Worm (Caenorhabditis elegans) whole organism, L4 larva: Measurements from ENCODE around the gene F07G6.8.

Experiments
- ZK546.5 ChIP-seq, 2 experiments: sonication (generic microtip); optimal IDR thresholded peaks; 2 replicates each; lab custom pipeline; 2017; ENCODE audit warnings: missing biosample characterization in 2 of 2, missing genetic modification characterization in 2 of 2
- hlh-30 ChIP-seq: sonication (generic microtip); optimal IDR thresholded peaks from 2 replicates; lab custom pipeline; 2017; ENCODE audit warnings: antibody characterized with exemption, mild to moderate bottlenecking, missing genetic modification characterization, missing compliant biosample characterization; ENCODE audit not compliant: insufficient read depth
- madf-9 ChIP-seq: fragments of 200-800 bp; sonication (Bioruptor generic); conservative IDR thresholded peaks from 2 replicates; pipeline ENCODE4 v1.3.6; 2022; ENCODE audit warnings: missing genetic modification reagents, missing genetic modification characterization, missing compliant biosample characterization
- nhr-11 ChIP-seq: fragments of 150-350 bp; optimal IDR thresholded peaks from 2 replicates; lab custom pipeline; 2014; ENCODE audit warnings: missing biosample characterization, missing genetic modification characterization
- nhr-25 ChIP-seq: sonication (generic microtip); optimal IDR thresholded peaks from 2 replicates; lab custom pipeline; 2017; ENCODE audit warnings: missing genetic modification characterization, mild to moderate bottlenecking, missing compliant biosample characterization, antibody characterized with exemption, moderate library complexity, borderline replicate concordance; ENCODE audit not compliant: insufficient read depth
- nhr-48 ChIP-seq: sonication (generic microtip); optimal IDR thresholded peaks from 2 replicates; lab custom pipeline; 2016; ENCODE audit warnings: mild to moderate bottlenecking, missing genetic modification characterization, missing compliant biosample characterization
- nhr-76 ChIP-seq: fragments of 150-350 bp; optimal IDR thresholded peaks from 2 replicates; lab custom pipeline; 2014; ENCODE audit warnings: missing biosample characterization, missing genetic modification characterization
- spr-1 ChIP-seq: sonication (generic microtip); optimal IDR thresholded peaks from 2 replicates; lab custom pipeline; 2016; ENCODE audit warnings: mild to moderate bottlenecking, missing genetic modification characterization, missing compliant biosample characterization
- ztf-11 ChIP-seq: fragments of 150-350 bp; optimal IDR thresholded peaks from 2 replicates; lab custom pipeline; 2014; ENCODE audit warnings: missing biosample characterization, missing genetic modification characterization

DNA sequence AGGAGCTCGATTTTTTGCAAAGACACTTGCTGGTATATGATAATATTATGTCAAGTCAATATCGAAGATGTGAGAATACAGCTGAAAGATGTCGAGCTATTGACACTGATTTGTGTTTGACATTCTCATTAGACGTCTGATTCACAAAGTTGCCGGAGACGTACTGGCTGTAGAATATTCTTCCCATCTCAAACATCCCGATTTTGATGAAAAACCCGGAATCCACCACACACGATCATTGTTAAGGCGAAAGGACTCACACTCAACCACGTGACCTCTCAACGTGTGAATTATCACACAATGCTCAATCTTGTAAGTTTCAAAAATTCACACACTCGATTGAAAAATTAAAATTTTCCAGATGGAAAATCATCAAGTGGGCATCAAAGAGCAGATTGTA lies 15.7 kb upstream of the F07G6.8 start, which contains the start of gene F07G6.12:
- no peak for TF ChIP-seq ZK546.5 (tag; optimal IDR thresholded peaks at IDR 0.05; lab: Kevin White, UChicago)
- no peak for TF ChIP-seq ztf-11 (tag; lab: Kevin White, UChicago)
- TF ChIP-seq nhr-48 (tag; lab: Kevin White, UChicago), result no peak
- TF ChIP-seq nhr-25 (tag; lab: Kevin White, UChicago), result no peak
- TF ChIP-seq spr-1 (tag; lab: Kevin White, UChicago), result no peak
- TF ChIP-seq nhr-11 (tag; lab: Kevin White, UChicago), result no peak
- no peak for TF ChIP-seq nhr-76
- no peak for TF ChIP-seq madf-9 (GFP tag; lab: Robert Waterston, UW)
- no peak for TF ChIP-seq hlh-30
